Worm (Caenorhabditis elegans): ENCODE results near the gene C30B5.6.

The C30B5.6 gene

DNA sequence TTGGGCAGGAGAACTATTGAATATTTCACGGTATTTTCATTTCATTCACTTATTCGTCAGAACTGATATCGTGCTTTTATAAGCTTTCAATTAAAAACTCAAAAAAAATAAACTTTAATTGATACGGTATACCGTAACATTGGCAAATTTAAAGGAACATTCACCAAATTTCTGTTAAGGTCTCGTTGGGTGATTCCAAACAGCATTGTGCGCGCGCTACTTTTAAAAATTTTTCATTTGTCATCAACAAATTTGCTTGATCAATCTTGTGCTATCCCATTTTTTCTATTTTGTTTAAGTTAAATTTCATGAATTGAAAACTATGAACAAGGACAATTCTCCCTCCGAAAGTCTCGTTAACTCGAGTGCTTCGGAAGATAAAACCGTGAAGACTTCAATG is 24.0 kb downstream of the C30B5.6 start, which contains the start of gene szy-4:
TSS of gene szy-4 (plus strand) at position 229 of the 400 bp plus-strand sequence.
- TF ChIP-seq hnd-1 (tag; optimal IDR thresholded peaks at IDR 0.05): no peak
- no peak for TF ChIP-seq aly-1 (tag; optimal IDR thresholded peaks at IDR 0.05)
- TF ChIP-seq tra-4 (tag; optimal IDR thresholded peaks at IDR 0.05): no peak
- no peak for TF ChIP-seq ets-7 (tag; optimal IDR thresholded peaks at IDR 0.05)
- TF ChIP-seq ceh-13 (GFP tag; optimal IDR thresholded peaks at IDR 0.05): no peak
- TF ChIP-seq pes-1 (GFP tag; IDR thresholded peaks at IDR 0.05): no peak
- TF ChIP-seq ceh-36 (tag; optimal IDR thresholded peaks at IDR 0.05): no peak
- TF ChIP-seq tbx-11 (GFP tag; IDR thresholded peaks at IDR 0.05): no peak
- TF ChIP-seq tbx-37 (GFP tag; conservative IDR thresholded peaks at IDR 0.05): no peak
- TF ChIP-seq F13C5.2 (tag; optimal IDR thresholded peaks at IDR 0.05): no peak
- TF ChIP-seq scrt-1 (GFP tag; IDR thresholded peaks at IDR 0.05): no peak

DNA sequence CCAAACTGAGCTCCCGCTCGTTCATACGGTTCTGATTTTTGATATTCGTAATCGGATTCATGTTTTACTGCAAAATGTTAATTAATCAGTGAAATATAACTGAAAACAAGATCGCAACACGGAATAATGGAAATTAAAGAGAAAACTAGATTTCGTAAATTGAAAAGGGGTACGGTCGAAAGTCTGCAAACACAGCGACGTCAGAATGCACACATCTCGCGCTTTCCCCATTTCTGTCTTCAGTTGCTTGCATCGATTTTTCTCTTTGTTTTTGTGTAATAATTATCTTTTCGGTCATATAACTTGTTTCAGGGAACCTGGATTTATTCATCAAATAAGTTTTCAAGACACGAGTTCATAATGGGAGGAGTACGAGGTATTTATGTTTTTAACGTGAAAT is 25.6 kb downstream of the C30B5.6 start, which contains the start of the genes rbmx-2 and C30B5.2:
TSS of gene rbmx-2 (minus strand) at position 74 of the 400 bp plus-strand sequence.
TSS of gene C30B5.2 (plus strand) at position 306 of the 400 bp plus-strand sequence.
- TF ChIP-seq tra-4 (tag; optimal IDR thresholded peaks at IDR 0.05): no peak
- no peak for TF ChIP-seq pes-1 (GFP tag; IDR thresholded peaks at IDR 0.05)
- no peak for TF ChIP-seq ceh-13 (GFP tag; optimal IDR thresholded peaks at IDR 0.05)
- no peak for TF ChIP-seq hnd-1 (tag; optimal IDR thresholded peaks at IDR 0.05)
- no peak for TF ChIP-seq ets-7 (tag; optimal IDR thresholded peaks at IDR 0.05)
- TF ChIP-seq hmbx-1 (tag; optimal IDR thresholded peaks at IDR 0.05): no peak
- TF ChIP-seq tbx-37 (GFP tag; conservative IDR thresholded peaks at IDR 0.05): no peak
- TF ChIP-seq ama-1 (optimal IDR thresholded peaks at IDR 0.05): no peak
- TF ChIP-seq scrt-1 (GFP tag; IDR thresholded peaks at IDR 0.05): no peak
- no peak for TF ChIP-seq F13C5.2 (tag; optimal IDR thresholded peaks at IDR 0.05)

DNA sequence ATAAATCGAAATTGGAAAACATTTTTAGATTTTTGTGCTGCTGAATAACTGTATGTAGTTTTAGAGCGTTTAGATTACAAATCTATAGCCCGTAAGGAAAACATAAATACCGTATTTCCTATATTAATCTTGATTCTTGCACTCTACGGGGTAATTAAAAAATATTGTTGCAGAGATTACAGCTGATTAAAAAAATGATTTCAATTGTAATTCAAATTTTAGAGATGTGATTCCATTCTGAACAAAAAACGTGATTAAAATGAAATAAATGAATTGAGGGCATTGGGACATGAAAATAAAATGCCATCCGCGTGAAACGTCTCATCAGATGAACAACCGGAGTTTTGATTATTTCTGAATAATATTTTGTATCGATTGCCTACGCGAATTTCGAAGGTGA is 30.0 kb downstream of the C30B5.6 start, which contains the start of gene cpb-2:
TSS of gene cpb-2 (plus strand) at position 301 of the 400 bp plus-strand sequence.
- no peak for TF ChIP-seq F13C5.2 (tag; optimal IDR thresholded peaks at IDR 0.05)

DNA sequence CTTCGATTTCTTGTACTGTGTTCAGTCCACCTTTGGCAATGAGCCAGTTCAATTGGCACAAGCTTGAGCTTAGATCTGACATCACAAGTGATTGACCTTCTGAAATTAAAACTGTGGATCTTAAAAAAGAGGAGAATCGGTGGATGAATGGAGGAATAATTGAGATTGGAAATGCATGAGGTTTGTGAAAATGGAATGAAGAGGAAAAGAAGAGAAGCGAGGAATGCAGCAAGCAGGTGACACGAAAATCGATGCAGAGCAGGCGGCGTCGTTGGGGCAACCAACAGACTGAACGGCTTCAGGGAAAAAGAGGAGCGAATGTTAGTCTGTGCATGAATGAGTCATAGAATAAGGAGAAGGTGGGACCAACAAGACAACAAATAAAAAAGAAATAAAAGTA is 31.2 kb downstream of the C30B5.6 start, which contains the start of gene fkh-8:
TSS of gene fkh-8 (minus strand) at position 101 of the 400 bp plus-strand sequence.
- TF ChIP-seq B0310.2 (tag; optimal IDR thresholded peaks at IDR 0.05): no peak
- TF ChIP-seq sea-1 (GFP tag; conservative IDR thresholded peaks at IDR 0.05): no peak
- no peak for TF ChIP-seq tbx-11 (GFP tag; IDR thresholded peaks at IDR 0.05)
- no peak for TF ChIP-seq ceh-36 (tag; optimal IDR thresholded peaks at IDR 0.05)
- no peak for TF ChIP-seq ceh-13 (GFP tag; optimal IDR thresholded peaks at IDR 0.05)
- no peak for TF ChIP-seq hmbx-1 (tag; optimal IDR thresholded peaks at IDR 0.05)
- TF ChIP-seq tra-4 (tag; optimal IDR thresholded peaks at IDR 0.05): no peak
- TF ChIP-seq scrt-1 (GFP tag; IDR thresholded peaks at IDR 0.05): no peak
- no peak for TF ChIP-seq ets-7 (tag; optimal IDR thresholded peaks at IDR 0.05)
- TF ChIP-seq hnd-1 (tag; optimal IDR thresholded peaks at IDR 0.05): no peak
- no peak for TF ChIP-seq pes-1 (GFP tag; IDR thresholded peaks at IDR 0.05)
- TF ChIP-seq ama-1 (optimal IDR thresholded peaks at IDR 0.05): no peak
- TF ChIP-seq hmg-4 (GFP tag; optimal IDR thresholded peaks at IDR 0.05): no peak
- TF ChIP-seq aly-1 (tag; optimal IDR thresholded peaks at IDR 0.05): no peak
- TF ChIP-seq tbx-37 (GFP tag; conservative IDR thresholded peaks at IDR 0.05): no peak
- TF ChIP-seq F13C5.2 (tag; optimal IDR thresholded peaks at IDR 0.05): no peak

DNA sequence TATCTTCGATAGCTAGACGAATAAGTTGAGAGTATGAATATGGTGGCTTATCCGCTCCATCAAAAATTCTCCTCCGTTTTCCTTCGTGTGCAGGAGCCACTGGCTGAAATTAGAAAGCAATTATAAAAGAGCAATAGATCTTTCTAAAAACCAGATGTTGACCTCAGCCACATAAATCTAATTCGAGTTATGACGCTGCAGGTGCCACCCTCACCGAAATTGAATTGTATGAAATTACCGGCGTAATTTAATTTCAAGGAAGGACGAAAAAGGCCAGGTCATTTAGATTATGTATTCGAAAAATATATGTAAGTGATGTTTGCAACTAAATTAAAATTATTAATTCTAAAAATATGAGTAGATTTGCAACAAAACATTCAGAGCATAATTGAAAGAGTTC is 31.7 kb downstream of the C30B5.6 start:
- TF ChIP-seq ama-1 (optimal IDR thresholded peaks at IDR 0.05): no peak
- no peak for TF ChIP-seq ceh-36 (tag; optimal IDR thresholded peaks at IDR 0.05)
- no peak for TF ChIP-seq tra-4 (tag; optimal IDR thresholded peaks at IDR 0.05)
- no peak for TF ChIP-seq sea-1 (GFP tag; conservative IDR thresholded peaks at IDR 0.05)

DNA sequence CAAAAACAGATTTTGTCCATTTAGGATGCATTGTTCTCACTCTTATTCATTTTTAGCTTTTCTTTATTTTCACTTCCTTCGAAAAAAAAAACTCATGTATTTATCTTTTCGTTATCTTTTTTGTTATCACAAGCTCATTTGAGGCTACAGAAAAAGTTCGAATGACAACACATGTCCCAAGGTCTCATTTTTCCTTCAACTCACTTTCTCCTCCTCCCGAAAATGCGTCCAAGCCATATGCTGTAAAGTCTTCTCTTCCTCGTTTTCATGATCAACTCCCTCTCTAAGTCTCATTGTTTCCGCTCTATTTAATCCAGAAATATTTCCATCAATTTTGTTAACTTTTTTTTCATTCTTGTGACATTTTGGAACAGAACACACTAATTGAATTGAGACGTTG is 41.1 kb downstream of the C30B5.6 start:
- TF ChIP-seq B0310.2 (tag; optimal IDR thresholded peaks at IDR 0.05): no peak
- no peak for TF ChIP-seq tbx-37 (GFP tag; conservative IDR thresholded peaks at IDR 0.05)
- TF ChIP-seq ceh-13 (GFP tag; optimal IDR thresholded peaks at IDR 0.05): no peak
- no peak for TF ChIP-seq tbx-11 (GFP tag; IDR thresholded peaks at IDR 0.05)
- TF ChIP-seq hnd-1 (tag; optimal IDR thresholded peaks at IDR 0.05): no peak
- no peak for TF ChIP-seq ama-1 (optimal IDR thresholded peaks at IDR 0.05)

DNA sequence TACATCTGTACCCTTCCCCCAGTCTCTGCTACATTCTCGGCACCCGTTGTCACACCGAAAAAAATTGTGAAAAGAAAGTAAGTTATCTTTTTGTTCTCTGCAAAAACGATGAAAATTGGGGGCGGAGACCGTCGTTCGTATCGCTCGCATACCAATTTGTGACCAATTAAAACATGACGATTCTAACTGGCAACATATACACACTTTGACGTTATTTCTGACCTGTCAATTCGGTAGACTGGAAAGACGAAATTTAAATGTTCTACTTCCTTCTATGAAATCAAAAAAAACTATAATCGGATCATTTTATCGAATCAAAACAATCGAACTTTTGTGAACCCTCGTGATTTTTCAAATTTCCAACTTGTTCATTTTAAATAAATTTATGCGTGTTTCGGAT is 41.9 kb downstream of the C30B5.6 start:
- TF ChIP-seq sea-1 (GFP tag; conservative IDR thresholded peaks at IDR 0.05) (no peak), hmg-4 (GFP tag; optimal IDR thresholded peaks at IDR 0.05) (no peak), flt-1 (GFP tag; IDR thresholded peaks at IDR 0.05) (no peak), F13C5.2 (tag; optimal IDR thresholded peaks at IDR 0.05) (no peak), ceh-36 (tag; optimal IDR thresholded peaks at IDR 0.05) (no peak), B0310.2 (tag; optimal IDR thresholded peaks at IDR 0.05) (no peak), tbx-37 (GFP tag; conservative IDR thresholded peaks at IDR 0.05) (no peak), hnd-1 (tag; optimal IDR thresholded peaks at IDR 0.05) (no peak), aly-1 (tag; optimal IDR thresholded peaks at IDR 0.05) (no peak), ets-7 (tag; optimal IDR thresholded peaks at IDR 0.05) (no peak), pes-1 (GFP tag; IDR thresholded peaks at IDR 0.05) (no peak), ama-1 (optimal IDR thresholded peaks at IDR 0.05) (no peak), tra-4 (tag; optimal IDR thresholded peaks at IDR 0.05) (no peak)

DNA sequence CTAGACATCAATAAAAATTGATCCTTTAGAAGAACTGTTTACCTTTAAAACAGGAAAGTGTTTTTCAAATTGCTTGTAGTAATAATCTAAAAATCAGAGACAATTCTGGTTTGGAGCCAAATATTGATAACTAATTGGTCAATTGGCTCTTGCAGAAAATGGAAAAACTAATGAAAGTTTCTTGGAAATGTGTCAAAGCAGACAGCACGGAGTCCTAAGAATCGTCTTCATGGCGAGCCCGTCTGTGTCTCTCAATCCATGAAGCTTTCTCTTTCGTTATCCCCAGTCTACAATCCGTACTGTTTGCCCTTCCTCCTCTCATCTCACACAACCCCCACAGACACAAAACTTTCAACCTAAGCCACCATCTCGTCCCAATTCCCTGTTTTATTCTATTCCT is 42.9 kb downstream of the C30B5.6 start, which contains the start of gene F40H3.1:
TSS of gene F40H3.1 (plus strand) at position 301 of the 400 bp plus-strand sequence.
- no peak for TF ChIP-seq flt-1 (GFP tag; IDR thresholded peaks at IDR 0.05)
- TF ChIP-seq tbx-11 (GFP tag; IDR thresholded peaks at IDR 0.05): no peak
- TF ChIP-seq hnd-1 (tag; optimal IDR thresholded peaks at IDR 0.05): no peak
- no peak for TF ChIP-seq pes-1 (GFP tag; IDR thresholded peaks at IDR 0.05)
- TF ChIP-seq ama-1 (optimal IDR thresholded peaks at IDR 0.05): no peak
- no peak for TF ChIP-seq ceh-36 (tag; optimal IDR thresholded peaks at IDR 0.05)
- no peak for TF ChIP-seq hmbx-1 (tag; optimal IDR thresholded peaks at IDR 0.05)
- TF ChIP-seq F13C5.2 (tag; optimal IDR thresholded peaks at IDR 0.05): no peak
- TF ChIP-seq ets-7 (tag; optimal IDR thresholded peaks at IDR 0.05): no peak
- no peak for TF ChIP-seq hmg-4 (GFP tag; optimal IDR thresholded peaks at IDR 0.05)
- no peak for TF ChIP-seq sea-1 (GFP tag; conservative IDR thresholded peaks at IDR 0.05)
- TF ChIP-seq scrt-1 (GFP tag; IDR thresholded peaks at IDR 0.05): no peak
- TF ChIP-seq tra-4 (tag; optimal IDR thresholded peaks at IDR 0.05): no peak
- no peak for TF ChIP-seq aly-1 (tag; optimal IDR thresholded peaks at IDR 0.05)
- no peak for TF ChIP-seq ceh-13 (GFP tag; optimal IDR thresholded peaks at IDR 0.05)
- TF ChIP-seq B0310.2 (tag; optimal IDR thresholded peaks at IDR 0.05): no peak
- no peak for TF ChIP-seq tbx-37 (GFP tag; conservative IDR thresholded peaks at IDR 0.05)
